Worm (Caenorhabditis elegans): ENCODE data around the gene fust-1.

ce11 chrII:7109956-7110355 lies 42.4 kb upstream of the fust-1 start, which contains the start of gene F10E7.9:
- no peak for TF ChIP-seq B0310.2 (tag; optimal IDR thresholded peaks at IDR 0.05)
- TF ChIP-seq flt-1 (GFP tag; IDR thresholded peaks at IDR 0.05), result no peak
- no peak for TF ChIP-seq ama-1 (optimal IDR thresholded peaks at IDR 0.05)
- TF ChIP-seq tbx-11 (GFP tag; IDR thresholded peaks at IDR 0.05), result no peak
- TF ChIP-seq hmg-4 (GFP tag; optimal IDR thresholded peaks at IDR 0.05), result no peak
- no peak for TF ChIP-seq ets-7 (tag; optimal IDR thresholded peaks at IDR 0.05)
- TF ChIP-seq hnd-1 (tag; optimal IDR thresholded peaks at IDR 0.05), result no peak
- TF ChIP-seq hmbx-1 (tag; optimal IDR thresholded peaks at IDR 0.05), result no peak
- no peak for TF ChIP-seq sea-1 (GFP tag; conservative IDR thresholded peaks at IDR 0.05)

Data from whole organism, early embryonic.